Comparison of ENCODE assay signal across 1 worm cellular context in the genomic region with DNA sequence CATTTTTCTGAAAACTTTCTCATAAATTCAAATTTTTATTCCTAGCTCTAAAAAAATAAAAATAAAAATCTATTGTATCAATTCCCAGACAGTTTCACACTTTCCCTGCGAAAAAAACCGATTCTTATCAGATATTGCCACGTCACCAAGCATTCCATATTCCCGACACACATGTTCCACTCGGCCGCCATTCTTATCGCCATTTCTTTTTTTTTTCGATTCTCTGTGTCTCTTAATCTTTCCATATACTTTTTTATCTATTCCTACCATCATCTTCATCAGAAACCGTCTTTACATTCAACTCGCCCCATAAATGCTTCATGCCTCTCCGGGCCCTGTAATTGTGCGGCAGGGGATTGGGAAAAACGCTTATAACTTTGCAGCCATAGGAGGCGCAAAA.
TF ChIP-seq lines count a peak whose summit lies in the region.

No protein-coding gene starts in this region.

TF ChIP-seq in whole organism, L1 larva, 84 proteins besides CTCF, POLR2A, EP300 and RAD21 (continued from another document):
- TF ChIP-seq efl-1 (optimal IDR thresholded peaks at IDR 0.05; lab: Kevin White, UChicago), result no peak
- TF ChIP-seq efl-1 (GFP tag; optimal IDR thresholded peaks at IDR 0.05 in 1 of 2; lab: Kevin White, UChicago), result peak in 1 of 2 experiments; percentile 68
- no peak for TF ChIP-seq ces-1 (GFP tag; optimal IDR thresholded peaks at IDR 0.05; lab: Kevin White, UChicago)
- TF ChIP-seq elt-3 (tag; optimal IDR thresholded peaks at IDR 0.05; lab: Kevin White, UChicago), result no peak
- TF ChIP-seq zag-1 (tag; optimal IDR thresholded peaks at IDR 0.05; lab: Kevin White, UChicago), result no peak
- no peak for TF ChIP-seq nhr-84 (tag; optimal IDR thresholded peaks at IDR 0.05; lab: Kevin White, UChicago)
- TF ChIP-seq fkh-8 (tag; optimal IDR thresholded peaks at IDR 0.05; lab: Kevin White, UChicago), result no peak
- no peak for TF ChIP-seq ztf-4 (tag; optimal IDR thresholded peaks at IDR 0.05; lab: Kevin White, UChicago)
- no peak for TF ChIP-seq snu-23 (GFP tag; optimal IDR thresholded peaks at IDR 0.05; lab: Kevin White, UChicago)
